Worm (Caenorhabditis elegans) whole organism, L2 larva: ENCODE measurements around the gene dgtr-1.

ENCODE experiments used
- elt-3 ChIP-seq: sonication (generic microtip); optimal IDR thresholded peaks from 2 replicates; lab custom pipeline; 2017; ENCODE audit warnings: missing biosample characterization, missing genetic modification characterization
- fos-1 ChIP-seq: fragments of 150-350 bp; optimal IDR thresholded peaks from 2 replicates; lab custom pipeline; 2014; ENCODE audit warnings: missing biosample characterization, missing genetic modification characterization
- lin-39 ChIP-seq: fragments of 150-350 bp; optimal IDR thresholded peaks from 2 replicates; lab custom pipeline; 2014; ENCODE audit warnings: missing biosample characterization, missing genetic modification reagents, missing genetic modification characterization
- mdl-1 ChIP-seq, 2 experiments: fragments of 150-350 bp in 1 of 2; sonication (generic microtip) in 1 of 2; optimal IDR thresholded peaks; 2 replicates each; lab custom pipeline; 2017; ENCODE audit warnings: missing biosample characterization in 2 of 2, missing genetic modification characterization in 2 of 2
- nhr-10 ChIP-seq: sonication (generic microtip); optimal IDR thresholded peaks from 2 replicates; lab custom pipeline; 2017; ENCODE audit warnings: missing biosample characterization, missing genetic modification characterization
- nhr-12 ChIP-seq: fragments of 150-350 bp; optimal IDR thresholded peaks from 2 replicates; lab custom pipeline; 2014; ENCODE audit warnings: missing biosample characterization, missing genetic modification characterization
- peb-1 ChIP-seq: fragments of 150-350 bp; optimal IDR thresholded peaks from 2 replicates; lab custom pipeline; 2014; ENCODE audit warnings: missing biosample characterization, missing genetic modification characterization
- unc-62 ChIP-seq: fragments of 150-350 bp; optimal IDR thresholded peaks from 2 replicates; lab custom pipeline; 2014; ENCODE audit warnings: missing biosample characterization, missing genetic modification reagents, missing genetic modification characterization

DNA sequence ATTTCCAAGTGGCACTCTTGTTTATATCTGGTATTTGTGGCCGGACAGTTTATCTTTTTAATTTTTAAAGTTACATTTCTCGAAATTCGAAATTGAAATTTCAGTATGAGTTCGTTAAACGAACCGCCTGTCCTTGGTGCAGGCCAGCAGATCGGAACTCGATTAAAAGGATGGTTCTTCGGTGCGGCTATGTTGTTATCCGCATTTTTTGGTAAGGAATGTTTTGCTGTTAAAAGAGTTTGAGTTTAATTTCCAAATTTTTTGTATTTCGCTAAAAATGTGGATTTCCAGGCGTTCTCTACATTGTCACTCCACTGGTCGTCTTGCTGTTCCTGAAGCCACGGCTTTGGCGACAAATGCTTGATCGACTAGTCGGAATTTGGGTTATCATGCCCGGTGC, 43.8 kb upstream of the dgtr-1 start, which contains the start of gene acl-9:
- no peak for TF ChIP-seq fos-1 (tag; lab: Kevin White, UChicago)
- no peak for TF ChIP-seq lin-39 (tag; lab: Kevin White, UChicago)
- no peak for TF ChIP-seq mdl-1 (tag; optimal IDR thresholded peaks at IDR 0.05; lab: Kevin White, UChicago)
- TF ChIP-seq nhr-12 (tag; lab: Kevin White, UChicago): no peak
- no peak for TF ChIP-seq peb-1 (tag; lab: Kevin White, UChicago)
- no peak for TF ChIP-seq unc-62
- no peak for TF ChIP-seq elt-3
- no peak for TF ChIP-seq nhr-10 (tag; lab: Kevin White, UChicago)
